Worm (Caenorhabditis elegans): ENCODE data around the gene B0432.14.
"Not testable (repeated sequence)": the region's sequence is repeated elsewhere in the genome, so short reads cannot be mapped to it uniquely, and the experiment has no call there.

The B0432.14 gene

ce11 chrII:307154-307553, 43.0 kb downstream of the B0432.14 start, which contains the start of gene K01A2.4:
Gene K01A2.4, plus strand, starts transcription at chrII:307454.
- TF ChIP-seq efl-1 (GFP tag; optimal IDR thresholded peaks at IDR 0.05) (no peak), let-607 (tag; optimal IDR thresholded peaks at IDR 0.05) (no peak), tlf-1 (GFP tag; optimal IDR thresholded peaks at IDR 0.05) (no peak), attf-5 (GFP tag; optimal IDR thresholded peaks at IDR 0.05) (no peak), F39B2.1 (GFP tag; IDR thresholded peaks at IDR 0.05) (no peak), nhr-179 (tag; optimal IDR thresholded peaks at IDR 0.05) (no peak), madf-8 (GFP tag; conservative IDR thresholded peaks at IDR 0.05) (no peak), ztf-25 (GFP tag; IDR thresholded peaks at IDR 0.05) (no peak), madf-10 (tag; optimal IDR thresholded peaks at IDR 0.05) (no peak), mel-28 (tag; optimal IDR thresholded peaks at IDR 0.05; ENCODE audit: borderline replicate concordance) (no peak), gei-17 (GFP tag; optimal IDR thresholded peaks at IDR 0.05) (no peak), chd-7 (tag; optimal IDR thresholded peaks at IDR 0.05) (no peak), atf-7 (tag; optimal IDR thresholded peaks at IDR 0.05) (no peak), B0035.1 (tag; optimal IDR thresholded peaks at IDR 0.05) (no peak), lin-54 (GFP tag; optimal IDR thresholded peaks at IDR 0.05) (no peak), zfh-2 (GFP tag; conservative IDR thresholded peaks at IDR 0.05) (no peak), nhr-120 (GFP tag; IDR thresholded peaks at IDR 0.05) (no peak), F22D6.2 (tag; optimal IDR thresholded peaks at IDR 0.05) (no peak)

- not testable (repeated sequence) for TF ChIP-seq attf-3 (GFP tag; conservative IDR thresholded peaks at IDR 0.05); dox-1 (GFP tag; IDR thresholded peaks at IDR 0.05); lsy-27 (tag; optimal IDR thresholded peaks at IDR 0.05; ENCODE audit: borderline replicate concordance, insufficient read depth)
Measured at ce11 chrII:312110-312509, 48.0 kb downstream of the B0432.14 start, which contains the start of gene mps-2. Gene mps-2, minus strand, starts transcription at chrII:312210.

ce11 chrII:313540-313939, 49.4 kb downstream of the B0432.14 start:
- no peak for TF ChIP-seq pbrm-1 (GFP tag; IDR thresholded peaks at IDR 0.05)
- no peak for TF ChIP-seq ztf-26 (tag; optimal IDR thresholded peaks at IDR 0.05)
- TF ChIP-seq attf-3 (GFP tag; conservative IDR thresholded peaks at IDR 0.05), result no peak
- no peak for TF ChIP-seq somi-1 (GFP tag; optimal IDR thresholded peaks at IDR 0.05)
- TF ChIP-seq ztf-22 (GFP tag; optimal IDR thresholded peaks at IDR 0.05), result no peak
- TF ChIP-seq zfh-2 (GFP tag; conservative IDR thresholded peaks at IDR 0.05), result no peak
- no peak for TF ChIP-seq mcd-1 (GFP tag; IDR thresholded peaks at IDR 0.05)
- no peak for TF ChIP-seq tlf-1 (GFP tag; optimal IDR thresholded peaks at IDR 0.05)
- TF ChIP-seq ztf-6 (GFP tag; IDR thresholded peaks at IDR 0.05), result no peak
- no peak for TF ChIP-seq ama-1 (optimal IDR thresholded peaks at IDR 0.05)
- TF ChIP-seq ama-1 (GFP tag; optimal IDR thresholded peaks at IDR 0.05), result no peak

Data from whole organism, young adult.